Fruit fly (Drosophila melanogaster) whole organism, pupa: ENCODE measurements around the gene CG6707.

ENCODE experiments used
- CG10348 ChIP-seq: fragments of 200-800 bp; sonication (Bioruptor generic); IDR thresholded peaks from 2 replicates; pipeline ENCODE4 v1.3.6; 2022; ENCODE audit warnings: missing biosample characterization, missing genetic modification characterization
- CG12605 ChIP-seq: fragments of 200-800 bp; sonication (Bioruptor generic); IDR thresholded peaks from 2 replicates; pipeline ENCODE4 v1.3.6; 2022; ENCODE audit warnings: missing biosample characterization, missing genetic modification characterization
- CG13204 ChIP-seq: fragments of 200-800 bp; sonication (Bioruptor generic); optimal IDR thresholded peaks from 2 replicates; lab custom pipeline; 2018; ENCODE audit warnings: missing biosample characterization, mild to moderate bottlenecking, missing genetic modification characterization, moderate library complexity
- CG14655 ChIP-seq: fragments of 200-800 bp; sonication (Bioruptor generic); optimal IDR thresholded peaks from 3 replicates; lab custom pipeline; 2017; ENCODE audit warnings: mild to moderate bottlenecking, missing biosample characterization, missing genetic modification reagents, missing genetic modification characterization
- CG15710 ChIP-seq: fragments of 200-800 bp; sonication (Bioruptor generic); optimal IDR thresholded peaks from 2 replicates; lab custom pipeline; 2018; ENCODE audit warnings: missing biosample characterization, mild to moderate bottlenecking, missing genetic modification characterization, moderate library complexity
- CG17806 ChIP-seq: fragments of 200-800 bp; sonication (Bioruptor generic); optimal IDR thresholded peaks from 2 replicates; lab custom pipeline; 2018; ENCODE audit warnings: missing biosample characterization, mild to moderate bottlenecking, missing genetic modification characterization, moderate library complexity
- CG32121 ChIP-seq: fragments of 200-800 bp; sonication (Bioruptor generic); IDR thresholded peaks from 2 replicates; pipeline ENCODE4 v1.3.6; 2022; ENCODE audit warnings: missing biosample characterization, missing genetic modification characterization
- CG34367 ChIP-seq: fragments of 200-800 bp; sonication (Bioruptor generic); optimal IDR thresholded peaks from 2 replicates; lab custom pipeline; 2018; ENCODE audit warnings: missing biosample characterization, mild to moderate bottlenecking, missing genetic modification characterization
- CG4496 ChIP-seq: fragments of 200-800 bp; sonication (Bioruptor generic); IDR thresholded peaks from 3 replicates; pipeline ENCODE4 v1.3.6; 2022; ENCODE audit warnings: missing biosample characterization, missing genetic modification characterization
- CG8159 ChIP-seq: fragments of 200-800 bp; sonication (Bioruptor generic); optimal IDR thresholded peaks from 3 replicates; lab custom pipeline; 2018; ENCODE audit warnings: missing biosample characterization, mild to moderate bottlenecking, missing genetic modification characterization, moderate library complexity
- CG8301 ChIP-seq: fragments of 200-800 bp; sonication (Bioruptor generic); optimal IDR thresholded peaks from 2 replicates; lab custom pipeline; 2018; ENCODE audit warnings: missing biosample characterization, mild to moderate bottlenecking, missing genetic modification characterization
- CG9948 ChIP-seq: fragments of 200-800 bp; sonication (Bioruptor generic); optimal IDR thresholded peaks from 2 replicates; lab custom pipeline; 2018; ENCODE audit warnings: missing biosample characterization, mild to moderate bottlenecking, missing genetic modification characterization, moderate library complexity
- D1 ChIP-seq: fragments of 200-800 bp; sonication (Bioruptor generic); optimal IDR thresholded peaks from 2 replicates; lab custom pipeline; 2018; ENCODE audit warnings: missing biosample characterization, mild to moderate bottlenecking, missing genetic modification characterization, moderate library complexity
- EcR ChIP-seq: fragments of 200-800 bp; sonication (Bioruptor generic); optimal IDR thresholded peaks from 3 replicates; lab custom pipeline; 2019; ENCODE audit warnings: missing biosample characterization, missing genetic modification characterization, mild to moderate bottlenecking, moderate library complexity, missing genetic modification reagents
- Ets98B ChIP-seq: fragments of 200-800 bp; sonication (Bioruptor generic); IDR thresholded peaks from 2 replicates; pipeline ENCODE4 v1.3.6; 2022; ENCODE audit warnings: missing biosample characterization, missing genetic modification characterization
- Pif1A ChIP-seq: fragments of 200-800 bp; sonication (Bioruptor generic); optimal IDR thresholded peaks from 3 replicates; lab custom pipeline; 2016; ENCODE audit warnings: missing biosample characterization, missing genetic modification characterization
- Pif1B ChIP-seq: fragments of 200-800 bp; sonication (Bioruptor generic); optimal IDR thresholded peaks from 3 replicates; lab custom pipeline; 2016; ENCODE audit warnings: missing biosample characterization, missing genetic modification characterization
- Snoo ChIP-seq: fragments of 200-800 bp; sonication (Bioruptor generic); optimal IDR thresholded peaks from 3 replicates; lab custom pipeline; 2017; ENCODE audit warnings: missing biosample characterization, mild to moderate bottlenecking, missing genetic modification characterization, inconsistent platforms
- fd96Ca ChIP-seq: fragments of 200-800 bp; sonication (Bioruptor generic); IDR thresholded peaks from 3 replicates; pipeline ENCODE4 v1.3.6; 2022; ENCODE audit warnings: missing biosample characterization, missing genetic modification characterization
- gl ChIP-seq: fragments of 200-800 bp; sonication (Bioruptor generic); optimal IDR thresholded peaks from 2 replicates; lab custom pipeline; 2018; ENCODE audit warnings: missing biosample characterization, mild to moderate bottlenecking, missing genetic modification characterization
- rn ChIP-seq: fragments of 200-800 bp; sonication (Bioruptor generic); IDR thresholded peaks from 2 replicates; pipeline ENCODE4 v1.3.6; 2022; ENCODE audit warnings: missing biosample characterization, missing genetic modification characterization

The CG6707 gene

DNA sequence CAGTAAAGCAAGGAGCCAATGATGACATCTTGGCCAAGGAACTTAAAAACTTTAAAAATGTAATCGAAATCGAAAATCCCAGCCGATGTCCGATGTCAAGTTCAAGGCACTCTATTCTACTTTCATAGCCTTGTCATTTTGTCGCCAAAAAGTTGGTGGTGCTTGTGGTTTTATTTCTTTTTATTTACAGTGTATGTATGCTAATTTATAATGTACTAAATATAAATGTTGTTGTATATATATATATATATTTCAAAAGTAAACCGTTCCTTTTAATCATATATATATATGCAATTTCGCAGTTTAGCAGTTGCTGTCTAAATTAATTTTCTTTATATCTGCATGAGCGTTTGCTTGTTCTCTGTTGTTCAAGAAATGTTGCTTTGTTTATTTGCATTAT, 3.7 kb downstream of the CG6707 start, which contains the start of the genes CG6709 and Hez:
Gene CG6709, minus strand, starts transcription at position 101 of the 400 bp plus-strand sequence.
Gene Hez, minus strand, starts transcription at position 101 of the 400 bp plus-strand sequence.
- TF ChIP-seq CG8301 (tag; lab: Kevin White, UChicago) = no peak
- no peak for TF ChIP-seq CG4496 (GFP tag; lab: Robert Waterston, UW)
- no peak for TF ChIP-seq Pif1B
- no peak for TF ChIP-seq CG15710 (tag; lab: Kevin White, UChicago)
- TF ChIP-seq CG13204 = no peak
- TF ChIP-seq D1 (tag; lab: Kevin White, UChicago) = no peak
- TF ChIP-seq gl (tag; lab: Kevin White, UChicago) = no peak
- no peak for TF ChIP-seq CG10348 (GFP tag; lab: Robert Waterston, UW)
- no peak for TF ChIP-seq CG32121
- no peak for TF ChIP-seq CG8159 (tag; lab: Kevin White, UChicago)
- TF ChIP-seq CG34367 (tag; lab: Kevin White, UChicago) = no peak
- no peak for TF ChIP-seq CG14655 (GFP tag; lab: Kevin White, UChicago)
- no peak for TF ChIP-seq EcR (GFP tag; lab: Kevin White, UChicago)
- no peak for TF ChIP-seq CG12605 (GFP tag; lab: Robert Waterston, UW)

DNA sequence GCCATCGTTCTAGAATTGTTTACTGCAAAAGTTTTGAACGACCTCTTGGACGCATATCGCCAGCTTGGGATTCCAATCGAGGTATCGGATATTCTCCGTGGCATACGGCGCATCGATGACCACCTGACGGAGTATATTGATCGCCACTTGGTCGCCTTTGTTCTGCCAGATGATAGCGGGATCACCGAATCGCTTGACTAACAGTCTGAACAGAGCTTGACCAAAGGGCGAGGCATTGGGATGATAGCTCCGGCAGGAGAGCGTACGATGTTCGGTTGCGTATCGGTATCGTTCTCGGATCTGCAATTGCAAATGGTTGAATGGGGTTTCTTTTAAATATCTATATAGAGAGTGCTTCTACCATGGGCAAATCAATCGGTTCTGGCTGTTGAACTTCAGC, 4.4 kb downstream of the CG6707 start:
- TF ChIP-seq Pif1A (GFP tag; lab: Kevin White, UChicago) (no peak), gl (tag; lab: Kevin White, UChicago) (no peak), CG8301 (tag; lab: Kevin White, UChicago) (no peak), rn (GFP tag; lab: Robert Waterston, UW) (no peak), CG34367 (tag; lab: Kevin White, UChicago) (no peak), CG13204 (no peak), D1 (tag; lab: Kevin White, UChicago) (no peak), CG9948 (tag; lab: Kevin White, UChicago) (no peak)

DNA sequence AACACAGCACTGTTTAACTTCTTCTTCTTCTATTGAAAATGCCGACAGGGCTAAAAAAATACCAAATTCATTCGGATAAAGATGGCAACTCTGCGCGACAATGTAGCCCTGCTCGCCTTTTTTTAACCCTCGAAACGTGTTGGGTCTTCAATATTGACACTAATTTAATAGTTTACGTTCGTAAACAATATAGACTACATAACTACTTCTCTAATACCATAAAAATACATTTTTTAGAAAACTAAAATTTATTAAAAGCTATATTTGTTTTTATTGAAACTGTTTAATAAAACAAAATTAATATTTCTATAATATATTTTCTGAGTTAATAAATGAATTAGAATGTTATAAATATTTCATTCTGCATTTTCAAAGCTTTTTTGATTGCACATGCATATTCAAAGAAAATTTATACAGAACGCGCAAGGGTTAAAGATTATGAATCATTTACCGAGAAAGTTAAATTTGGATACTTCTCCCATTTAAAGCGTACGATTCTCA, 9.7 kb downstream of the CG6707 start, which contains the start of the genes Taf2 and CalpB:
Gene Taf2, minus strand, starts transcription at position 54 of the 501 bp plus-strand sequence.
Gene CalpB, plus strand, starts transcription at position 133 of the 501 bp plus-strand sequence.
- TF ChIP-seq CG8301 (tag; lab: Kevin White, UChicago) = peak; percentile 84
- no peak for TF ChIP-seq CG10348 (GFP tag; lab: Robert Waterston, UW)
- TF ChIP-seq CG15710 (tag; lab: Kevin White, UChicago) = peak; percentile 92
- peak; percentile 94 for TF ChIP-seq CG9948 (tag; lab: Kevin White, UChicago)
- peak; percentile 80 for TF ChIP-seq CG32121
- peak; percentile 66 for TF ChIP-seq CG34367 (tag; lab: Kevin White, UChicago)
- TF ChIP-seq Pif1A (GFP tag; lab: Kevin White, UChicago) = no peak
- TF ChIP-seq Snoo (tag; lab: Kevin White, UChicago) = peak; percentile 84
- 0 out of 2 replicates have a peak, but pooled peaks have one; percentile 43 for TF ChIP-seq rn (GFP tag; lab: Robert Waterston, UW)
- TF ChIP-seq CG13204 = no peak
- TF ChIP-seq CG12605 (GFP tag; lab: Robert Waterston, UW) = peak; percentile 44; the same call in 1 of the 2 replicates
- peak; percentile 97 for TF ChIP-seq CG8159 (tag; lab: Kevin White, UChicago)
- peak; percentile 90 for TF ChIP-seq CG14655 (GFP tag; lab: Kevin White, UChicago)
- TF ChIP-seq CG4496 (GFP tag; lab: Robert Waterston, UW) = peak; percentile 75
- TF ChIP-seq CG17806 (tag; lab: Kevin White, UChicago) = peak; percentile 88
- TF ChIP-seq gl (tag; lab: Kevin White, UChicago) = peak; percentile 48
- TF ChIP-seq D1 (tag; lab: Kevin White, UChicago) = peak; percentile 93
- no peak for TF ChIP-seq Pif1B
- peak; percentile 67 for TF ChIP-seq Ets98B (GFP tag; lab: Robert Waterston, UW)
- no peak for TF ChIP-seq EcR (GFP tag; lab: Kevin White, UChicago)
- TF ChIP-seq fd96Ca (GFP tag; lab: Robert Waterston, UW) = peak; percentile 28; the same call in 1 of the 3 replicates

DNA sequence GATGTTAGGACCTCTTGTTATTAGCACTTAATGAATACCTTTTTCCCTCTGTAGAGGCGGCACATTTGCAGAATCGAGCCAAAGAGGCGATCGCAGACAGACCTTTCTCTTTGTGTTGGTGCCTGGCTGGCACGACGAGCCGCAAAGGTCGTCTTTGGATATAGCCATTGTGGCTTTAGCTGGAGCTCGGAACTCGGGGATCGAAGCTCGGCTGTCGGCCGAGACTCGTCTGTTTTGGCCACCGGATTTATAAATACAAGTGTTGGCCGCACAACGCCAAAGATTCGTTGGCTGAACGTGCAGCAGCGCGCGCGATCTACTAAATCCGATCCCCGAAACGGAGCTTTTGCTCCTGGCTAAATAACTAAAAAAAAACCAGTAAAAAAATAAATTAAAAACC, 19.7 kb downstream of the CG6707 start, which contains the start of gene CG34382:
Gene CG34382, plus strand, starts transcription at position 301 of the 400 bp plus-strand sequence.
- TF ChIP-seq CG4496 (GFP tag; lab: Robert Waterston, UW) = 0 out of 3 replicates have a peak, but pooled peaks have one; percentile 41
- TF ChIP-seq Snoo (tag; lab: Kevin White, UChicago) = no peak

DNA sequence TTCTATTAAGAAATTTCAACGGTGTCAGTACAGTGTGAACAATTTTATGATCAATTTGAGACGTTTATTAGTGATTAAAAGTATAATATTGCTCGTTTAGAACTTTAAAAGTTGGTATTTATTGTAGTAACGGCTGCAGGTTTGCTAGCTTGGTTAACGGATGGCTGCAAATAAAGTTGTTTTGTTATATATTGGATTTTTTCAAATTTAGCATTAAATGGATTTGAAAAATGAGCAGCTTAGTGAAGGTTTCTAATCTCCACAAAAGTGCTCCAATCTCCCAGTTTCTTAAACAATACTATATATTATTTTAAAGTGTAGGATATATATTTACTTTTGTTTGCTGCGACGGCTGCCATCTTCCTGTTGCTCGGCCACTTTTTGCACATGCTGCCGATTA, 26.3 kb downstream of the CG6707 start:
- TF ChIP-seq Ets98B (GFP tag; lab: Robert Waterston, UW) (peak; percentile 13; the same call in 1 of the 2 replicates), CG8301 (tag; lab: Kevin White, UChicago) (peak; percentile 62), gl (tag; lab: Kevin White, UChicago) (no peak), CG4496 (GFP tag; lab: Robert Waterston, UW) (0 out of 3 replicates have a peak, but pooled peaks have one; percentile 56), CG17806 (tag; lab: Kevin White, UChicago) (no peak), fd96Ca (GFP tag; lab: Robert Waterston, UW) (peak; percentile 38; the same call in 2 of the 3 replicates), CG14655 (GFP tag; lab: Kevin White, UChicago) (no peak), CG13204 (no peak), D1 (tag; lab: Kevin White, UChicago) (no peak), CG12605 (GFP tag; lab: Robert Waterston, UW) (no peak; the same call in 1 of the 2 replicates), Pif1B (peak; percentile 39), CG32121 (0 out of 2 replicates have a peak, but pooled peaks have one; percentile 18), rn (GFP tag; lab: Robert Waterston, UW) (no peak), Snoo (tag; lab: Kevin White, UChicago) (peak; percentile 2), CG8159 (tag; lab: Kevin White, UChicago) (peak; percentile 46), CG34367 (tag; lab: Kevin White, UChicago) (no peak), Pif1A (GFP tag; lab: Kevin White, UChicago) (no peak), EcR (GFP tag; lab: Kevin White, UChicago) (no peak), CG10348 (GFP tag; lab: Robert Waterston, UW) (no peak), CG15710 (tag; lab: Kevin White, UChicago) (peak; percentile 3), CG9948 (tag; lab: Kevin White, UChicago) (peak; percentile 36)
